Fruit fly (Drosophila melanogaster): ENCODE data around the gene ppk7.
A peak's percentile ranks its signal among the peaks of the same experiment; 100 is the strongest.

ppk7 gene

DNA sequence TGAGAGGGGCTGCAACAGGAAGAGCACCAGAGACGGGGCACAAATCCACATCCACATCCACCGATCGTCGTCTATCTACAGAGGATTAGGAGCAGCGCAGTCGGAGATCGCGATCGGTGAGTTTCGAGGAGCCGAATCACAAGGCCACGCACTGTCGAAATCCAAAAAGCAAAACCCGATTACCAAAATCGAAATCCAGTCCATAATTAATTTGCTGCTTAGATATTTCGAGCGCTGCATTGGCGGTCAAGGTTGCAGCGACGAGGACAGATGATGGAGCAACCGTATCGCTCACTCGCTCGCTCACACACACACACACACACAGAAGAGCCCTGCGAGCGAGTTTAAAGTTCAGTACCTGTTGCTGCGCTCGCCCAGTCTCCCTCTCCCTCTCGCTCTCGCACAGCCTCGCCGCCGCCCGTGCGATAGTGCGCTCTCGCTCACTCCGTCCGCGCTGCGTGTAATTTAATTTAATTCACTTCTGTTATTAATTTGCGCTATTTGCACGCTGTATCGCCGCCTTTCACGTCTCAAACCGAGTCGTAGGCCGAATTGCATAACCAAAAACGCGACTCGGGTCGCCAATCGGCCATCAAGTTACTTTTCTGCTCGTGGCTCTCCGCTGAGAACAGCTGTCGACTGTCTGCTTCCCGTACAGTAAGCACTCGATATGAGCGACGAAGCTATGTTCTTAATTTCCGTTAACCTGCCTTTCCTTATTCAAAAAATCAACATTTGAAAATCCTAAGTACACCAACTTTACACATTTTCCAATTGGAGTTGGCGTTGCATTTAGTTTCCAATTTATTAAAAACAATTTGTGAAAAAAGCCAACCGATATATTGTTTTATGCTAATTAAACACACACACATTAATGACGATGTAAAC, 14.9 kb downstream of the ppk7 start:
- peak; percentile 78 for TF ChIP-seq Dll (optimal IDR thresholded peaks at IDR 0.05)
- TF ChIP-seq CG8478 (optimal IDR thresholded peaks at IDR 0.05) = peak; percentile 23
- TF ChIP-seq usp (GFP tag; optimal IDR thresholded peaks at IDR 0.05) = no peak

dm6 chr2L:6338367-6338975, 15.7 kb downstream of the ppk7 start, which contains the start of the genes Pez and Cpr:
TSS of gene Pez (minus strand) at chr2L:6338671.
TSS of gene Cpr (plus strand) at chr2L:6338836.
- no peak for TF ChIP-seq pan (optimal IDR thresholded peaks at IDR 0.05)
- no peak for TF ChIP-seq EcR (GFP tag; optimal IDR thresholded peaks at IDR 0.05)
- no peak for TF ChIP-seq usp (GFP tag; optimal IDR thresholded peaks at IDR 0.05)
- no peak for TF ChIP-seq psq (optimal IDR thresholded peaks at IDR 0.05)
- TF ChIP-seq Dll (optimal IDR thresholded peaks at IDR 0.05) = no peak
- no peak for TF ChIP-seq CG8478 (optimal IDR thresholded peaks at IDR 0.05)

DNA sequence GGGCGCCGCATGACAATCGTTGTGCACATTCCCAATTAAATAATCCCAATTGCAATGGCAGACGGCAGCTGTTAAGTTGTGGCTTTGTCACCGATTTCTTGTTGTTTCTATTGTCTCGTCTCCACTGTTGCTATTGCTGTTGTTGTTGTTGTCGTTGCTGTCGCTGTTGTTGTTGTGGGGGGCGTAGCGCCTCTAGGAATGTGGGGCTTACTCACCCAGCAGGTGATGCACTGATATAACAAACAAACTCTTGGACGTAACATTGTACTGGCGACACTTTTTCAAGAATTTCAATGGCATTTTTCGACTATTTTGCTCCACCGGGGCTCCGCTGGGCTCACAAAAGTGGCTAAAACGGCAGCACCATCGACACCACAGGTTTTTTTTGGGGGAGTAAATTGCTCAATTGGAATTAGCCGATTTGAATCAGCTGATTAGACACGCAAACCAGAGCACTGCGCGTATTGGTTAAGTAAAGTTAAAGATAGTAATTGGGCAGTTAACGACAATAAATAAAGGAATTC, 16.2 kb downstream of the ppk7 start:
- TF ChIP-seq Dll (optimal IDR thresholded peaks at IDR 0.05) = no peak
- no peak for TF ChIP-seq psq (optimal IDR thresholded peaks at IDR 0.05)
- no peak for TF ChIP-seq EcR (GFP tag; optimal IDR thresholded peaks at IDR 0.05)
- no peak for TF ChIP-seq CG8478 (optimal IDR thresholded peaks at IDR 0.05)
- TF ChIP-seq pan (optimal IDR thresholded peaks at IDR 0.05) = no peak
- no peak for TF ChIP-seq usp (GFP tag; optimal IDR thresholded peaks at IDR 0.05)

DNA sequence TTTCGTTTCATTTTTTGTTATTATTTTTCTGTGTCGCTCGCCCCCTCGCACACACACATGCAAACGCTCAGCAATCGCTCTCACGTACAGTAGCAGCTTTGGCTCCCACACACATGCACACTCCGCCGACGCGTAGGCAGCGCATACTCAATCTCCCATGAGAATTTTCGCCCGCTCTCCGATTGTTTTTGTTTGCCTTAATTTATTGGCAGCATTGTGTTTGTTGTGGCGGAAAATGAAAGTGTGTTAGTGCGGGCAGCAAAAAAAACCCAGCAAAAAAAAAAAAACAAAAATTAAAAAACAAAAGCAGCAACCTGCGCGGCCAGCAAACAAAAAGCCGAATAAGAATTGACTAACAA, 29.8 kb downstream of the ppk7 start:
- peak; percentile 56 for TF ChIP-seq CG8478 (optimal IDR thresholded peaks at IDR 0.05)
- TF ChIP-seq EcR (GFP tag; optimal IDR thresholded peaks at IDR 0.05) = no peak
- TF ChIP-seq usp (GFP tag; optimal IDR thresholded peaks at IDR 0.05) = no peak
- TF ChIP-seq psq (optimal IDR thresholded peaks at IDR 0.05) = no peak
- TF ChIP-seq pan (optimal IDR thresholded peaks at IDR 0.05) = no peak
- peak; percentile 44 for TF ChIP-seq Dll (optimal IDR thresholded peaks at IDR 0.05)

dm6 chr2L:6323536-6324385, 30.4 kb downstream of the ppk7 start, which contains the start of gene PDZ-GEF:
TSS of gene PDZ-GEF (plus strand) at chr2L:6323767.
- TF ChIP-seq usp (GFP tag; optimal IDR thresholded peaks at IDR 0.05) (no peak), Dll (optimal IDR thresholded peaks at IDR 0.05) (no peak), pan (optimal IDR thresholded peaks at IDR 0.05) (no peak), EcR (GFP tag; optimal IDR thresholded peaks at IDR 0.05) (no peak), psq (optimal IDR thresholded peaks at IDR 0.05) (no peak), CG8478 (optimal IDR thresholded peaks at IDR 0.05) (peak; percentile 90)

DNA sequence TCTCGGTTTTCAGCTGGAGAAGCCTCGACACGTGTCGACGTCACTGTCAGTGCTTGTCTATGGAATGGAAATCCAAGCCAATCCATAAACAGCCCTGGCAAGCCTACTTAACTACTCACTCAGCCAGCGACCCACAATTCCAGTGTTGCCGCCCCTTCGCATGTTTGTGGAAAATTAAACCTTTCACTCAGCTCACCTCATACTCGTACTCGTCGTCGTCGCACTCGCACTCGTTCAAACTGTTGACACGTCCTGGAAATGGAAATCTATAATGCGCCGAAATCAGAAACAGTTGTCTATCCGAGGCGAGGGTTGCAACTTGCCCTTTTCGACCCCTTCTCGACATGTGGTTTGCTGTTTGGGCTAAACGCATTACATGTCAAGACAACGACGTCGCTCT, 35.1 kb downstream of the ppk7 start:
- TF ChIP-seq EcR (GFP tag; optimal IDR thresholded peaks at IDR 0.05) = no peak
- no peak for TF ChIP-seq psq (optimal IDR thresholded peaks at IDR 0.05)
- no peak for TF ChIP-seq Dll (optimal IDR thresholded peaks at IDR 0.05)
- TF ChIP-seq usp (GFP tag; optimal IDR thresholded peaks at IDR 0.05) = no peak
- TF ChIP-seq pan (optimal IDR thresholded peaks at IDR 0.05) = no peak
- no peak for TF ChIP-seq CG8478 (optimal IDR thresholded peaks at IDR 0.05)

dm6 chr2L:6309879-6310278, 44.3 kb downstream of the ppk7 start:
- TF ChIP-seq psq (optimal IDR thresholded peaks at IDR 0.05) (no peak), pan (optimal IDR thresholded peaks at IDR 0.05) (no peak), CG8478 (optimal IDR thresholded peaks at IDR 0.05) (no peak), Dll (optimal IDR thresholded peaks at IDR 0.05) (no peak), usp (GFP tag; optimal IDR thresholded peaks at IDR 0.05) (no peak), EcR (GFP tag; optimal IDR thresholded peaks at IDR 0.05) (no peak)

- TF ChIP-seq psq (optimal IDR thresholded peaks at IDR 0.05) (no peak), EcR (GFP tag; optimal IDR thresholded peaks at IDR 0.05) (no peak), CG8478 (optimal IDR thresholded peaks at IDR 0.05) (no peak), pan (optimal IDR thresholded peaks at IDR 0.05) (no peak), Dll (optimal IDR thresholded peaks at IDR 0.05) (no peak), usp (GFP tag; optimal IDR thresholded peaks at IDR 0.05) (no peak)
Measured at dm6 chr2L:6308651-6309050, 45.5 kb downstream of the ppk7 start, which contains the start of the genes CG43922 and CG13984. TSS of gene CG43922 (minus strand) at chr2L:6308751. TSS of gene CG13984 (plus strand) at chr2L:6308819.

- TF ChIP-seq pan (optimal IDR thresholded peaks at IDR 0.05) (no peak), psq (optimal IDR thresholded peaks at IDR 0.05) (no peak), CG8478 (optimal IDR thresholded peaks at IDR 0.05) (no peak), Dll (optimal IDR thresholded peaks at IDR 0.05) (no peak), EcR (GFP tag; optimal IDR thresholded peaks at IDR 0.05) (no peak), usp (GFP tag; optimal IDR thresholded peaks at IDR 0.05) (no peak)
Measured at dm6 chr2L:6306895-6307294, 47.2 kb downstream of the ppk7 start.

Data from whole organism.